Fruit fly (Drosophila melanogaster) whole organism, prepupa: ENCODE data around the gene drl.

Experiments
- Blimp-1 ChIP-seq: fragments of 200-800 bp; sonication (Bioruptor generic); optimal IDR thresholded peaks from 3 replicates; lab custom pipeline; 2017; ENCODE audit warnings: missing biosample characterization, missing genetic modification characterization, mild to moderate bottlenecking, moderate library complexity, missing genetic modification reagents
- CG10631 ChIP-seq: fragments of 200-800 bp; sonication (Bioruptor generic); optimal IDR thresholded peaks from 2 replicates; lab custom pipeline; 2016; ENCODE audit warnings: missing biosample characterization, missing genetic modification characterization
- CG16779 ChIP-seq: fragments of 200-800 bp; sonication (Bioruptor generic); optimal IDR thresholded peaks from 3 replicates; lab custom pipeline; 2017; ENCODE audit warnings: missing biosample characterization, mild to moderate bottlenecking, missing genetic modification characterization
- CG32006 ChIP-seq: fragments of 200-800 bp; sonication (Bioruptor generic); optimal IDR thresholded peaks from 3 replicates; lab custom pipeline; 2017; ENCODE audit warnings: missing biosample characterization, mild to moderate bottlenecking, missing genetic modification characterization
- CG6163 ChIP-seq: fragments of 200-800 bp; sonication (Bioruptor generic); IDR thresholded peaks from 3 replicates; pipeline ENCODE4 v1.3.6; 2022; ENCODE audit warnings: missing biosample characterization, missing genetic modification characterization
- CG6276 ChIP-seq: fragments of 200-800 bp; sonication (Bioruptor generic); optimal IDR thresholded peaks from 2 replicates; lab custom pipeline; 2017; ENCODE audit warnings: missing biosample characterization, mild to moderate bottlenecking, missing genetic modification characterization
- CG6792 ChIP-seq: fragments of 200-800 bp; sonication (Bioruptor generic); optimal IDR thresholded peaks from 3 replicates; lab custom pipeline; 2016; ENCODE audit warnings: missing biosample characterization, missing genetic modification characterization
- CG8319 ChIP-seq: fragments of 200-800 bp; sonication (Bioruptor generic); optimal IDR thresholded peaks from 3 replicates; lab custom pipeline; 2016; ENCODE audit warnings: missing biosample characterization, missing genetic modification characterization
- CG8632 ChIP-seq: fragments of 200-800 bp; sonication (Bioruptor generic); optimal IDR thresholded peaks from 3 replicates; lab custom pipeline; 2016; ENCODE audit warnings: missing biosample characterization, missing genetic modification characterization
- Ets21C ChIP-seq: fragments of 200-800 bp; sonication (Bioruptor generic); optimal IDR thresholded peaks from 3 replicates; lab custom pipeline; 2016; ENCODE audit warnings: missing biosample characterization, missing genetic modification characterization
- Smox ChIP-seq: fragments of 200-800 bp; sonication (Bioruptor generic); optimal IDR thresholded peaks from 3 replicates; lab custom pipeline; 2016; ENCODE audit warnings: missing biosample characterization, missing genetic modification characterization
- dac ChIP-seq: fragments of 200-800 bp; sonication (Bioruptor generic); optimal IDR thresholded peaks from 2 replicates; lab custom pipeline; 2017; ENCODE audit warnings: missing biosample characterization, mild to moderate bottlenecking, missing genetic modification characterization
- fkh ChIP-seq: fragments of 200-800 bp; sonication (Bioruptor generic); optimal IDR thresholded peaks from 3 replicates; lab custom pipeline; 2017; ENCODE audit warnings: missing biosample characterization, mild to moderate bottlenecking, missing genetic modification characterization, moderate library complexity
- svp ChIP-seq: fragments of 200-800 bp; sonication (Bioruptor generic); peaks from one replicate; lab custom pipeline; 2016; ENCODE audit warnings: missing biosample characterization, missing genetic modification characterization

DNA sequence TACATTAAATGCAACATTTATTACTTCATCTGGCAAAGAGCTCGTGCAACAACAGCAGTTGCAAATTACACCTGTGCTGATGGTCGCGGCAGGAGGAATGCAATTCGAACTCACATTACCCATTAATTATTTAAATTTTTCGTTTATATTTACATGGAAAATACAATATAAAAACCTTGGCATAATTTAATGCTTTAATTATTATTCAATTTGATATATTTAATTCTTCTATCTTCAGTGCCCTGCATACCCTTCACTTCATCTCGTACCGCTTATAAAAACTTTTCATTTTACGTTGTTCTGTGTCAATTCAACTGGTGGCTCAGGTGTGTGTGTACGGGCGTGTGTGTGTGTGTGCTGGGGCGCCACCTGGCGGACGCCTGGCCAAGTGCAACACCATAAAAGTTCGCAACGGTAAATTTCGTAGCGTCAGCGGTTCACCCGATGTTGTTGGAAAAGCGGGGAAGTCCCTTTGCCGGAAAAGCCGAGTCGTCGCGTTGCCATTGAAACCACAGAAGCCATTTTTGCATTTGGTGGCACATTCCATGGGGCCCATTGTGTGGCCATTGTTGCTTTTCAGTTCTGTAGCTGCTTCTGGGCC, 55.6 kb downstream of the drl start:
- TF ChIP-seq Blimp-1 (no peak), CG16779 (tag; lab: Kevin White, UChicago) (no peak), CG10631 (GFP tag; lab: Kevin White, UChicago) (peak; percentile 41), CG6276 (GFP tag; lab: Kevin White, UChicago) (no peak), dac (GFP tag; lab: Kevin White, UChicago) (no peak), CG8319 (GFP tag; lab: Kevin White, UChicago) (no peak), CG8632 (GFP tag; lab: Kevin White, UChicago) (peak; percentile 11), CG32006 (peak; percentile 39), svp (peak; percentile 75), CG6792 (GFP tag; lab: Kevin White, UChicago) (peak; percentile 29), fkh (GFP tag; lab: Kevin White, UChicago) (no peak), Smox (GFP tag; lab: Kevin White, UChicago) (peak; percentile 27), CG6163 (GFP tag; lab: Robert Waterston, UW) (peak; percentile 46; the same call in 1 of the 3 replicates), Ets21C (GFP tag; lab: Kevin White, UChicago) (no peak)
